Fruit fly (Drosophila melanogaster): ENCODE measurements around the gene PrBP.

- no peak for TF ChIP-seq CG8478 (optimal IDR thresholded peaks at IDR 0.05)
- TF ChIP-seq psq (optimal IDR thresholded peaks at IDR 0.05), result no peak
- no peak for TF ChIP-seq pan (optimal IDR thresholded peaks at IDR 0.05)
- TF ChIP-seq usp (GFP tag; optimal IDR thresholded peaks at IDR 0.05), result no peak
Measured at dm6 chr2L:8700870-8701616, 15.3 kb upstream of the PrBP start.
